Fruit fly (Drosophila melanogaster) whole organism, adult: ENCODE data around the gene slp2.

Source experiments
- CG14711 ChIP-seq: fragments of 200-800 bp; sonication (Bioruptor generic); optimal IDR thresholded peaks from 2 replicates; lab custom pipeline; 2018; ENCODE audit warnings: missing biosample characterization, mild to moderate bottlenecking, missing genetic modification characterization, moderate library complexity
- CG33017 ChIP-seq: fragments of 200-800 bp; sonication (Bioruptor generic); optimal IDR thresholded peaks from 2 replicates; lab custom pipeline; 2018; ENCODE audit warnings: missing biosample characterization, mild to moderate bottlenecking, missing genetic modification characterization, moderate library complexity
- CG5204 ChIP-seq: fragments of 200-800 bp; sonication (Bioruptor generic); optimal IDR thresholded peaks from 2 replicates; lab custom pipeline; 2016; ENCODE audit warnings: missing biosample characterization, missing genetic modification characterization
- Crg-1 ChIP-seq: fragments of 200-800 bp; sonication (Bioruptor generic); optimal IDR thresholded peaks from 2 replicates; lab custom pipeline; 2016; ENCODE audit warnings: missing biosample characterization, missing genetic modification characterization
- kay ChIP-seq: fragments of 200-800 bp; sonication (Bioruptor generic); peaks from one replicate; lab custom pipeline; 2016; ENCODE audit warnings: missing biosample characterization, missing genetic modification characterization, borderline replicate concordance
- tj ChIP-seq: fragments of 200-800 bp; sonication (Bioruptor generic); optimal IDR thresholded peaks from 3 replicates; lab custom pipeline; 2017; ENCODE audit warnings: missing biosample characterization, mild to moderate bottlenecking, missing genetic modification characterization, moderate library complexity

DNA sequence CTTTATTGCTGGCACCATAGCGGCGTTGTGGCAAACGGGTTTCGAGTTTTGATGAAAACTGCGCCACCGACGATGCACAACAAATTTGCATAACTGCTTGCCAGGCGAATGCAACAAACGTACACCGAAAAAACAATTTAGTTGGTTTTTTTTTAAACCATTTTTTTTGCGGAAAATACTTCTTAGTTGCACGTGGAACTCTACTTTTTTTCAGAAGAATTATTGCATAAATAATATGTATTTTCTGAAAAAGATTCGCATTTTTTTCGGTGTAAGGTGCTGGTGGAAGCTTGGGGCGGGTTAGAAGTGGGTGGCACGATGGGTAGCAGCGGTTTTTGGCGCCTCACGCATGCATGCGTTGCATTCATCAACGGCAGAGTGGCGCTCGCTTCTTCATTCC lies 44.5 kb downstream of the slp2 start:
- TF ChIP-seq Crg-1 (GFP tag; lab: Kevin White, UChicago) (no peak), kay (GFP tag; lab: Kevin White, UChicago) (no peak), CG33017 (tag; lab: Kevin White, UChicago) (no peak), tj (no peak), CG5204 (GFP tag; lab: Kevin White, UChicago) (no peak), CG14711 (tag; lab: Kevin White, UChicago) (no peak)
